Worm (Caenorhabditis elegans): Measurements from ENCODE around the gene C46C2.5.
A peak's percentile ranks its signal among the peaks of the same experiment; 100 is the strongest.

Gene C46C2.5

DNA sequence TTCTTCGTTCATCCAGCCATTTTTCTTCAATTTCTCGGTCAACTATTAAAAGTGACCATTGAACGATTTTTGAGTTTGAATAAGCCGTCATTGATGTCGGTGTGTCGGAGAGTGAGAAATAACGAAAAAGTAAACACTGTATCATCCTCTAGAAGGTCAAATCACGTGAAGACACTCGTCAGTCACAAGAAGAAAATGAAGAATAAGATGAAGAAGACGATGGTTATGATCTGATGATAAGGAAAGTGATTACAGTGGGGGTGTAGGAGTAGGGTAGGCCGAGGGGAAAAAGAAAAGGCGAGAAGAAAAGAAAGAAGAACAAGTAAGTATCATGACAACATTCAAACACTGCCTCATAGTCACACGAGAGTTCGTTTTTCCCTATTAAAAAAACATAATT is 5.7 kb upstream of the C46C2.5 start (continued):
- TF ChIP-seq nhr-71 (tag; optimal IDR thresholded peaks at IDR 0.05) (peak; percentile 90), pag-3 (tag; optimal IDR thresholded peaks at IDR 0.05; ENCODE audit: borderline replicate concordance, insufficient read depth) (no peak), elt-3 (tag; optimal IDR thresholded peaks at IDR 0.05) (peak in 4 of 6 experiments; percentile 79 to 96 (median 84)), irx-1 (tag; optimal IDR thresholded peaks at IDR 0.05) (peak; percentile 34), nhr-47 (tag; optimal IDR thresholded peaks at IDR 0.05) (peak; percentile 55), nhr-84 (tag; optimal IDR thresholded peaks at IDR 0.05) (no peak), fkh-4 (tag; optimal IDR thresholded peaks at IDR 0.05; ENCODE audit: borderline replicate concordance) (no peak), rnt-1 (tag; optimal IDR thresholded peaks at IDR 0.05) (no peak), pqm-1 (tag; optimal IDR thresholded peaks at IDR 0.05) (no peak), fkh-10 (GFP tag; optimal IDR thresholded peaks at IDR 0.05) (no peak), unc-86 (tag; optimal IDR thresholded peaks at IDR 0.05) (no peak), fos-1 (tag; optimal IDR thresholded peaks at IDR 0.05) (peak; percentile 60), dsc-1 (tag; optimal IDR thresholded peaks at IDR 0.05) (no peak), hlh-4 (tag; optimal IDR thresholded peaks at IDR 0.05) (no peak), ztf-4 (tag; optimal IDR thresholded peaks at IDR 0.05) (peak; percentile 36), swsn-7 (tag; optimal IDR thresholded peaks at IDR 0.05) (peak; percentile 34)

DNA sequence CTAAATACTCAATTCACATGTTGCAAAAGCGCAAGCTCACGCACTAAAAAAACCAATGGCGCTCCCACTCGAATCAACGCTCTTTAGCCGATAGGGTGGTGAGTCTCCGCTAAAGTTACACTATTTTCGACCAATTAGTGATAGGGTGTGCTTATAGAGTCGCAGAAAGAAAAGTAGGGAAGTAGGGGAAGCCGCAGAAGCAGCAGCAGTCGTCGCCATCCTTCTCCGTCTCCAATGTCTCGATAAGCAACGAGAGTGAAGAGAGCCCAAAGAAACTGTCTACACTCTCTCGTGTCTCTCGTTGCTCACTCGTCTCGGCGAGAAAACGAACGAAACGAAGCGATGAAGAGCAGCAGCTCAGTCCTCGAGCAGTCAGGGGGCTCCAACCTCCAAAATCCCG is 4.3 kb upstream of the C46C2.5 start:
- TF ChIP-seq aha-1 (tag; optimal IDR thresholded peaks at IDR 0.05) (no peak), nhr-47 (tag; optimal IDR thresholded peaks at IDR 0.05) (peak; percentile 32), C16A3.4 (tag; optimal IDR thresholded peaks at IDR 0.05) (no peak), nhr-77 (tag; optimal IDR thresholded peaks at IDR 0.05) (peak; percentile 41), xbp-1 (tag; optimal IDR thresholded peaks at IDR 0.05) (peak; percentile 51), nhr-19 (GFP tag; conservative IDR thresholded peaks at IDR 0.05) (peak; percentile 55), nhr-90 (tag; optimal IDR thresholded peaks at IDR 0.05; ENCODE audit: poor library complexity) (peak; percentile 18), snu-23 (GFP tag; optimal IDR thresholded peaks at IDR 0.05) (peak; percentile 75), ama-1 (optimal IDR thresholded peaks at IDR 0.05) (no peak), irx-1 (tag; optimal IDR thresholded peaks at IDR 0.05) (peak; percentile 39), sptf-1 (tag; optimal IDR thresholded peaks at IDR 0.05) (no peak), skn-1 (tag; optimal IDR thresholded peaks at IDR 0.05) (peak; percentile 52), egl-13 (tag; optimal IDR thresholded peaks at IDR 0.05) (peak; percentile 43), fkh-8 (tag; optimal IDR thresholded peaks at IDR 0.05) (peak; percentile 73), unc-130 (tag; optimal IDR thresholded peaks at IDR 0.05) (no peak), isw-1 (GFP tag; IDR thresholded peaks at IDR 0.05) (peak; percentile 37), ztf-4 (tag; optimal IDR thresholded peaks at IDR 0.05) (peak; percentile 39), dsc-1 (tag; optimal IDR thresholded peaks at IDR 0.05) (peak; percentile 79), aly-2 (tag; optimal IDR thresholded peaks at IDR 0.05) (no peak), nhr-28 (tag; optimal IDR thresholded peaks at IDR 0.05) (no peak), rnt-1 (tag; optimal IDR thresholded peaks at IDR 0.05) (peak; percentile 79), efl-3 (GFP tag; optimal IDR thresholded peaks at IDR 0.05) (no peak), dpl-1 (GFP tag; optimal IDR thresholded peaks at IDR 0.05) (peak in 1 of 3 experiments; percentile 25), fos-1 (tag; optimal IDR thresholded peaks at IDR 0.05) (peak; percentile 72), lin-39 (tag; optimal IDR thresholded peaks at IDR 0.05) (no peak), efl-1 (optimal IDR thresholded peaks at IDR 0.05) (peak; percentile 61 to 70), efl-1 (GFP tag; optimal IDR thresholded peaks at IDR 0.05 in 1 of 2) (peak; percentile 35 to 93), lsy-2 (tag; optimal IDR thresholded peaks at IDR 0.05) (peak; percentile 55 to 71), nhr-76 (tag; optimal IDR thresholded peaks at IDR 0.05) (no peak), grh-1 (GFP tag; IDR thresholded peaks at IDR 0.05) (no peak), nhr-71 (tag; optimal IDR thresholded peaks at IDR 0.05) (peak; percentile 80), egl-27 (tag; optimal IDR thresholded peaks at IDR 0.05) (peak in 1 of 2 experiments; percentile 13), alr-1 (tag; optimal IDR thresholded peaks at IDR 0.05; ENCODE audit: borderline replicate concordance) (no peak), fkh-10 (GFP tag; optimal IDR thresholded peaks at IDR 0.05) (peak; percentile 91), ceh-82 (tag; optimal IDR thresholded peaks at IDR 0.05) (peak; percentile 19 to 59 (median 49)), vab-15 (tag; optimal IDR thresholded peaks at IDR 0.05) (no peak), lin-15B (tag; optimal IDR thresholded peaks at IDR 0.05) (peak; percentile 1), mep-1 (tag; optimal IDR thresholded peaks at IDR 0.05) (peak; percentile 37), blmp-1 (tag; optimal IDR thresholded peaks at IDR 0.05) (no peak), hlh-17 (GFP tag; optimal IDR thresholded peaks at IDR 0.05; ENCODE audit: borderline replicate concordance) (no peak), nhr-85 (tag) (no peak), fkh-4 (tag; optimal IDR thresholded peaks at IDR 0.05; ENCODE audit: borderline replicate concordance) (peak; percentile 20), hlh-4 (tag; optimal IDR thresholded peaks at IDR 0.05) (no peak), unc-62 (GFP tag; optimal IDR thresholded peaks at IDR 0.05) (no peak)

All from whole organism, L1 larva.